Worm (Caenorhabditis elegans) whole organism, L2 larva: Measurements from ENCODE around the gene C04G6.11.

Experiments used
- C34F6.9 ChIP-seq: fragments of 150-350 bp; optimal IDR thresholded peaks from 2 replicates; lab custom pipeline; 2014; ENCODE audit warnings: missing biosample characterization, missing genetic modification characterization
- F13H6.1 ChIP-seq: sonication (generic microtip); optimal IDR thresholded peaks from 2 replicates; lab custom pipeline; 2016; ENCODE audit warnings: missing genetic modification characterization, missing compliant biosample characterization
- Y55F3AM.14 ChIP-seq: fragments of 200-800 bp; sonication (Bioruptor generic); optimal IDR thresholded peaks from 2 replicates; lab custom pipeline; 2018; ENCODE audit warnings: mild to moderate bottlenecking, missing genetic modification characterization, missing compliant biosample characterization
- ZK546.5 ChIP-seq: sonication (generic microtip); optimal IDR thresholded peaks from 2 replicates; lab custom pipeline; 2017; ENCODE audit warnings: missing biosample characterization, missing genetic modification characterization
- alr-1 ChIP-seq: fragments of 150-350 bp; optimal IDR thresholded peaks from 2 replicates; lab custom pipeline; 2014; ENCODE audit warnings: missing biosample characterization, missing genetic modification characterization
- ama-1 ChIP-seq: fragments of 150-350 bp; optimal IDR thresholded peaks from 2 replicates; lab custom pipeline; 2018; ENCODE audit warnings: inconsistent platforms
- ceh-16 ChIP-seq: fragments of 150-350 bp; optimal IDR thresholded peaks from 2 replicates; lab custom pipeline; 2014; ENCODE audit warnings: missing biosample characterization, missing genetic modification characterization
- crh-2 ChIP-seq: sonication (generic microtip); optimal IDR thresholded peaks from 2 replicates; lab custom pipeline; 2017; ENCODE audit warnings: missing biosample characterization, missing genetic modification characterization
- dmd-4 ChIP-seq: sonication (generic microtip); optimal IDR thresholded peaks from 2 replicates; lab custom pipeline; 2017; ENCODE audit warnings: missing biosample characterization, missing genetic modification characterization
- egl-27 ChIP-seq: sonication (generic microtip); optimal IDR thresholded peaks from 3 replicates; lab custom pipeline; 2017; ENCODE audit warnings: missing biosample characterization, missing genetic modification reagents, missing genetic modification characterization
- elt-1 ChIP-seq: fragments of 150-350 bp; optimal IDR thresholded peaks from 2 replicates; lab custom pipeline; 2014; ENCODE audit warnings: missing biosample characterization, missing genetic modification characterization
- fos-1 ChIP-seq: fragments of 150-350 bp; optimal IDR thresholded peaks from 2 replicates; lab custom pipeline; 2014; ENCODE audit warnings: missing biosample characterization, missing genetic modification characterization
- gmeb-1 ChIP-seq: fragments of 150-350 bp; optimal IDR thresholded peaks from 2 replicates; lab custom pipeline; 2014; ENCODE audit warnings: missing biosample characterization, missing genetic modification characterization
- lin-11 ChIP-seq: fragments of 150-350 bp; sonication (generic microtip); optimal IDR thresholded peaks from 2 replicates; lab custom pipeline; 2014; ENCODE audit warnings: missing biosample characterization, missing genetic modification characterization, inconsistent platforms, mixed read lengths
- lin-39 ChIP-seq: fragments of 150-350 bp; optimal IDR thresholded peaks from 2 replicates; lab custom pipeline; 2014; ENCODE audit warnings: missing biosample characterization, missing genetic modification reagents, missing genetic modification characterization
- lsy-2 ChIP-seq, 2 experiments: fragments of 150-350 bp in 1 of 2; sonication (generic microtip) in 1 of 2; optimal IDR thresholded peaks; 2 replicates each; lab custom pipeline; 2014 to 2017; ENCODE audit warnings: missing biosample characterization in 2 of 2, missing genetic modification characterization in 2 of 2
- mdl-1 ChIP-seq, 2 experiments: fragments of 150-350 bp in 1 of 2; sonication (generic microtip) in 1 of 2; optimal IDR thresholded peaks; 2 replicates each; lab custom pipeline; 2017; ENCODE audit warnings: missing biosample characterization in 2 of 2, missing genetic modification characterization in 2 of 2
- nhr-10 ChIP-seq: sonication (generic microtip); optimal IDR thresholded peaks from 2 replicates; lab custom pipeline; 2017; ENCODE audit warnings: missing biosample characterization, missing genetic modification characterization
- nhr-21 ChIP-seq: fragments of 150-350 bp; optimal IDR thresholded peaks from 2 replicates; lab custom pipeline; 2014; ENCODE audit warnings: missing biosample characterization, missing genetic modification characterization
- nhr-23 ChIP-seq: fragments of 150-350 bp; optimal IDR thresholded peaks from 2 replicates; lab custom pipeline; 2014; ENCODE audit warnings: missing biosample characterization, missing genetic modification reagents, missing genetic modification characterization
- nhr-237 ChIP-seq: fragments of 150-350 bp; optimal IDR thresholded peaks from 2 replicates; lab custom pipeline; 2014; ENCODE audit warnings: missing biosample characterization, missing genetic modification characterization
- nhr-25 ChIP-seq: fragments of 150-350 bp; sonication (generic microtip); optimal IDR thresholded peaks from 3 replicates; lab custom pipeline; 2014; ENCODE audit warnings: missing biosample characterization, missing genetic modification characterization
- nhr-6 ChIP-seq: fragments of 150-350 bp; optimal IDR thresholded peaks from 2 replicates; lab custom pipeline; 2014; ENCODE audit warnings: missing biosample characterization, missing genetic modification characterization
- nhr-77 ChIP-seq: fragments of 150-350 bp; optimal IDR thresholded peaks from 2 replicates; lab custom pipeline; 2014; ENCODE audit warnings: missing biosample characterization, missing genetic modification characterization
- peb-1 ChIP-seq: fragments of 150-350 bp; optimal IDR thresholded peaks from 2 replicates; lab custom pipeline; 2014; ENCODE audit warnings: missing biosample characterization, missing genetic modification characterization
- skn-1 ChIP-seq: sonication (generic microtip); optimal IDR thresholded peaks from 2 replicates; lab custom pipeline; 2017; ENCODE audit warnings: missing biosample characterization, missing genetic modification characterization
- sma-3 ChIP-seq: sonication (generic microtip); optimal IDR thresholded peaks from 2 replicates; lab custom pipeline; 2016; ENCODE audit warnings: missing genetic modification reagents, missing genetic modification characterization, missing compliant biosample characterization
- sma-9 ChIP-seq, 2 experiments: fragments of 150-350 bp in 1 of 2; sonication (generic microtip) in 1 of 2; optimal IDR thresholded peaks; 2 replicates each; lab custom pipeline; 2014 to 2016; ENCODE audit warnings: missing genetic modification characterization in 2 of 2, mild to moderate bottlenecking in 1 of 2, missing biosample characterization in 1 of 2, missing compliant biosample characterization in 1 of 2, missing genetic modification reagents in 1 of 2, moderate library complexity in 1 of 2
- unc-39 ChIP-seq: fragments of 150-350 bp; optimal IDR thresholded peaks from 2 replicates; lab custom pipeline; 2014; ENCODE audit warnings: missing biosample characterization, missing genetic modification characterization
- unc-55 ChIP-seq: fragments of 150-350 bp; sonication (generic microtip); optimal IDR thresholded peaks from 3 replicates; lab custom pipeline; 2014; ENCODE audit warnings: missing biosample characterization, missing genetic modification reagents, missing genetic modification characterization
- unc-62 ChIP-seq: fragments of 150-350 bp; optimal IDR thresholded peaks from 2 replicates; lab custom pipeline; 2014; ENCODE audit warnings: missing biosample characterization, missing genetic modification reagents, missing genetic modification characterization
- zag-1 ChIP-seq: fragments of 150-350 bp; optimal IDR thresholded peaks from 2 replicates; lab custom pipeline; 2014; ENCODE audit warnings: missing biosample characterization, missing genetic modification characterization
- ztf-1 ChIP-seq: fragments of 200-800 bp; sonication (Bioruptor generic); conservative IDR thresholded peaks from 2 replicates; pipeline ENCODE4 v1.3.6; 2022; ENCODE audit warnings: missing genetic modification characterization, missing compliant biosample characterization
- ztf-11 ChIP-seq: sonication (generic microtip); optimal IDR thresholded peaks from 2 replicates; lab custom pipeline; 2017; ENCODE audit warnings: missing biosample characterization, missing genetic modification characterization
- ztf-4 ChIP-seq: fragments of 150-350 bp; optimal IDR thresholded peaks from 2 replicates; lab custom pipeline; 2014; ENCODE audit warnings: missing biosample characterization, missing genetic modification characterization

C04G6.11 gene

DNA sequence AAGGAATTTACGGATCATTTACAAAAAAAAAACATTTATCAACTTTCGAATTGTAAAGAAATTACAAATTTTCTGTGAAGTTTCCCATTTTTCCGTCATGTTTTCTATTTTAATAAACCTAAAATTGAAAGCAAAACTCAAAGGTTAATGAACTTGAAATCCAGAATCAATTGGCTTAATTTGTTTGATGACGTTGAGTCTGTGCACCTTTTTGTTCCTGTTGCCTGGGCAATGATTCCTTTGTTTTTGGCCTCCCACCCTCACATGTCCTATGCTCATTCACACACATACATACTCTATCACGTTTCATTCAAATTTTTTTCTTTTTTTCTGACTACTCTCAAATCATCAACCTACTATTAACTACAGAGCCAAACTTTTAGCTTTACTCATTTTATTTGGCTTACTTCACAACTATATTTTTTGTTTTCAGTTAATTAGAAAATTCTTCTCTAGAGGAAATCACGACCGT, 32.7 kb upstream of the C04G6.11 start, which contains the start of gene F58A6.2:
TSS of gene F58A6.2 (plus strand) at position 422 of the 472 bp plus-strand sequence.
- TF ChIP-seq lin-11 (tag; lab: Kevin White, UChicago) = no peak
- no peak for TF ChIP-seq unc-39
- no peak for TF ChIP-seq nhr-237
- no peak for TF ChIP-seq sma-9 (GFP tag; optimal IDR thresholded peaks at IDR 0.05; lab: Kevin White, UChicago)
- TF ChIP-seq sma-9 (tag; optimal IDR thresholded peaks at IDR 0.05; lab: Kevin White, UChicago) = no peak
- no peak for TF ChIP-seq egl-27 (tag; lab: Kevin White, UChicago)
- TF ChIP-seq unc-62 = no peak
- no peak for TF ChIP-seq alr-1 (tag; lab: Kevin White, UChicago)
- no peak for TF ChIP-seq nhr-25 (tag; lab: Kevin White, UChicago)
- no peak for TF ChIP-seq skn-1 (tag; lab: Kevin White, UChicago)
- no peak for TF ChIP-seq ZK546.5 (tag; lab: Kevin White, UChicago)
- no peak for TF ChIP-seq mdl-1 (tag; optimal IDR thresholded peaks at IDR 0.05; lab: Kevin White, UChicago)
- TF ChIP-seq ztf-1 (GFP tag; lab: Robert Waterston, UW) = no peak
- no peak for TF ChIP-seq ztf-4 (tag; lab: Kevin White, UChicago)
- TF ChIP-seq lsy-2 (tag; optimal IDR thresholded peaks at IDR 0.05; lab: Kevin White, UChicago) = no peak

ce11 chrII:5131800-5132199, 28.2 kb upstream of the C04G6.11 start:
- TF ChIP-seq lin-11 (tag; lab: Kevin White, UChicago) = no peak
- no peak for TF ChIP-seq unc-55 (GFP tag; lab: Kevin White, UChicago)
- no peak for TF ChIP-seq elt-1 (tag; lab: Kevin White, UChicago)
- no peak for TF ChIP-seq nhr-10 (tag; lab: Kevin White, UChicago)
- no peak for TF ChIP-seq nhr-23 (tag; lab: Kevin White, UChicago)
- no peak for TF ChIP-seq gmeb-1 (tag; lab: Kevin White, UChicago)
- TF ChIP-seq ceh-16 (tag; lab: Kevin White, UChicago) = no peak
- no peak for TF ChIP-seq crh-2 (tag; lab: Kevin White, UChicago)
- TF ChIP-seq Y55F3AM.14 (GFP tag; lab: Kevin White, UChicago) = no peak
- TF ChIP-seq sma-9 (GFP tag; optimal IDR thresholded peaks at IDR 0.05; lab: Kevin White, UChicago) = no peak
- TF ChIP-seq sma-9 (tag; optimal IDR thresholded peaks at IDR 0.05; lab: Kevin White, UChicago) = no peak
- no peak for TF ChIP-seq zag-1 (tag; lab: Kevin White, UChicago)
- no peak for TF ChIP-seq sma-3
- TF ChIP-seq dmd-4 (tag; lab: Kevin White, UChicago) = no peak
- no peak for TF ChIP-seq unc-62
- no peak for TF ChIP-seq mdl-1 (tag; optimal IDR thresholded peaks at IDR 0.05; lab: Kevin White, UChicago)

DNA sequence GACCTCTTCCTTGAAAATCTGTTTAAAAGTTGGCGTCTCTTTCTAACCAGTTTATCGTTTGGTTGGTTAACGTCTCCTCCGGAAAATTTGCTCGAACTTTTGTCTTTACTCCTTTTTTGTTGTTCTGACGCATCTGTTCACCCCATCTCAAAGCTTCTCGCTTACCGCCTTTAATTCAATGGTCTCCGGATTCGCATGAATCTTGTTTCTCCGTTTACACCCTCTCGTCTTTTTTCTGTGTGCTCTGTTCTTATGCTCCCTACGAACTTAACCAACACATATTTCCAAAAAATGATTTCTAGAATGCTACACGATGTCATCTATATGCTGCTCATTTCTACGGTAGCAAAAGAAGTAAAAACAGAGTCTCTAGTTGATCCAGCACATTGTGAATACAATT, 26.4 kb upstream of the C04G6.11 start, which contains the start of gene lgc-56:
TSS of gene lgc-56 (plus strand) at position 301 of the 400 bp plus-strand sequence.
- TF ChIP-seq dmd-4 (tag; lab: Kevin White, UChicago) (no peak), ama-1 (no peak), ztf-4 (tag; lab: Kevin White, UChicago) (no peak), zag-1 (tag; lab: Kevin White, UChicago) (no peak), nhr-6 (tag; lab: Kevin White, UChicago) (no peak), peb-1 (tag; lab: Kevin White, UChicago) (no peak), lsy-2 (tag; optimal IDR thresholded peaks at IDR 0.05; lab: Kevin White, UChicago) (no peak), nhr-25 (tag; lab: Kevin White, UChicago) (no peak), C34F6.9 (tag; lab: Kevin White, UChicago) (no peak), nhr-21 (tag; lab: Kevin White, UChicago) (no peak), ceh-16 (tag; lab: Kevin White, UChicago) (no peak), skn-1 (tag; lab: Kevin White, UChicago) (no peak), egl-27 (tag; lab: Kevin White, UChicago) (no peak), F13H6.1 (tag; lab: Kevin White, UChicago) (no peak), gmeb-1 (tag; lab: Kevin White, UChicago) (no peak)

DNA sequence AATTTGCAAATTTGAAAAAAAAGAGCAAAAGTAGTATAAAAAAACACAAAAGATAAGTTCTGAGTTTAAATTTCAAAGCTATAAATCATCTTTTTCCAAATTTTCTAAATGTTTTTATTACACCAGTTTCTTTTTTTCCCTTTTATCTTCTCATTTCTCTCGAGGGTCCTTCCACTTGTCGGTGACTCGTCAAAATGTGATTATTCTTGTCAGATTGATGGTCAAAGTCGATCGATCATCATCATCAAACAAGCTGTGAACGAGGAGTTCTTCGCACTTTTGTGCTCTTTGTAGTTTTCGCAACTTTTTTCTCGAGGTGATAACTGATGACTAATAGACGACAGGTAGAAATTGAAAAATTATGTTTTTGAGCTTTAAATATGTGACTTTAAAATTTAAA, 17.0 kb upstream of the C04G6.11 start:
- TF ChIP-seq unc-62 (peak; percentile 7), unc-39 (no peak)

DNA sequence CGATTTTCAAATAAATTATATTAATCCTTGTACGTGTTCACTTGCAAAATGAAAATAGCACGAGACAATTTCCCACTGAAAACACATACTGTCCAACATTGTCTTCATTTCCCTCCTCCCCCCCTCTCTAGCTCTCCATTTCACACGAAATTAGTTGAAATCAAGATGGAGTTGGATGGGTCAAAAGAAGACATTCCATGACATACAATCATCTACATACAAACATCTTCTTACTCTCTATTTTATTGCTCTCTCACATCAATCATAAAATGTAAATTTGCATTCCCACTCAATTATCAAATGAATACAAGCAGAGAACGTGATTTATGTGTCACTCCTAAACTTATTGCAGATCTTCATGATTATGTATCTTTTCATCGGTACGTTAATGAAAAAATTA, 12.1 kb upstream of the C04G6.11 start, which contains the start of gene srsy-1:
TSS of gene srsy-1 (plus strand) at position 301 of the 400 bp plus-strand sequence.
- TF ChIP-seq lin-39 (tag; lab: Kevin White, UChicago) = no peak
- TF ChIP-seq fos-1 (tag; lab: Kevin White, UChicago) = no peak
- no peak for TF ChIP-seq nhr-77 (tag; lab: Kevin White, UChicago)
- no peak for TF ChIP-seq unc-55 (GFP tag; lab: Kevin White, UChicago)
- TF ChIP-seq mdl-1 (tag; optimal IDR thresholded peaks at IDR 0.05; lab: Kevin White, UChicago) = no peak
- TF ChIP-seq F13H6.1 (tag; lab: Kevin White, UChicago) = no peak
- no peak for TF ChIP-seq ZK546.5 (tag; lab: Kevin White, UChicago)
- no peak for TF ChIP-seq lin-11 (tag; lab: Kevin White, UChicago)
- TF ChIP-seq gmeb-1 (tag; lab: Kevin White, UChicago) = no peak
- TF ChIP-seq nhr-23 (tag; lab: Kevin White, UChicago) = no peak
- no peak for TF ChIP-seq dmd-4 (tag; lab: Kevin White, UChicago)
- no peak for TF ChIP-seq elt-1 (tag; lab: Kevin White, UChicago)
- TF ChIP-seq zag-1 (tag; lab: Kevin White, UChicago) = no peak
- TF ChIP-seq unc-62 = no peak
- TF ChIP-seq ztf-11 (tag; lab: Kevin White, UChicago) = no peak
